Worm (Caenorhabditis elegans): ENCODE measurements around the gene odr-7.

ce11 chrX:12425427-12425826, 36.0 kb downstream of the odr-7 start, which contains the start of gene T24D3.2:
- TF ChIP-seq elt-1 (tag; optimal IDR thresholded peaks at IDR 0.05; ENCODE audit: borderline replicate concordance, insufficient read depth) (no peak), lsy-2 (tag; optimal IDR thresholded peaks at IDR 0.05) (no peak), unc-62 (GFP tag; optimal IDR thresholded peaks at IDR 0.05) (peak; percentile 1), snpc-4 (tag; optimal IDR thresholded peaks at IDR 0.05) (no peak)

Measured in whole organism, mixed stage, embryonic.